Worm (Caenorhabditis elegans): ENCODE data around the gene grl-7.
A peak's percentile ranks its signal among the peaks of the same experiment; 100 is the strongest.

The grl-7 gene

DNA sequence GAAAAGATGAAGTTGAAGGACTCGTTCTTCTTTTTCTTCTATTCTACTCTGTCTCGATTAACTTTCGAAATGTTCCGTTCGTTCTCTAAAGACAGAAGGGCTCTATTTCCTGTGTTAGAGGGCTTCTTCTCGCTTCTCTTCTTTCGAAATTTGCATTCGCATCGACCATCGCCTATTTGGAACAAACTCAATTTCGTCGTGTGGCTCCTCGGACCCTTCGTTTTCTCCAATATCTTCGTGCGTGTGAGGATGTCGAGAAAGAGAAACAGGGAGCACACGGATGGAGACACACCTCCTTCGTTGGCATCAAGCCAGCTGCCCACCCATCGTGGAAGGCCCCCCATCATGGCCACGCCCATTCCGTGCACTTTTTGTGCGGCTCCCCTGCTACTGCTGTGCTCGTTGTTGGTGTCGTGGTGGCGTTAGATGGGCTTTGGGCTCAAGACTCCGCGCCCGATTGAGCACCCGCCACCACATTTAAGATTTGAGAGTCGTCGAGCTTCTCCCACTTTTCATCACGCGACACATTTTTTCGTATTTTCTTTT is 5.6 kb downstream of the grl-7 start:
- TF ChIP-seq nfya-1 (tag; optimal IDR thresholded peaks at IDR 0.05; ENCODE audit: insufficient read depth) (peak; percentile 27), tbx-2 (tag; optimal IDR thresholded peaks at IDR 0.05) (no peak), ceh-9 (tag; optimal IDR thresholded peaks at IDR 0.05) (no peak), zag-1 (tag; optimal IDR thresholded peaks at IDR 0.05) (no peak), lin-39 (tag; optimal IDR thresholded peaks at IDR 0.05) (no peak), R02D3.7 (tag; optimal IDR thresholded peaks at IDR 0.05) (no peak), nhr-12 (tag; optimal IDR thresholded peaks at IDR 0.05) (no peak), fkh-10 (GFP tag; optimal IDR thresholded peaks at IDR 0.05) (peak; percentile 91), ama-1 (optimal IDR thresholded peaks at IDR 0.05) (no peak), egl-27 (tag; optimal IDR thresholded peaks at IDR 0.05) (no peak)

DNA sequence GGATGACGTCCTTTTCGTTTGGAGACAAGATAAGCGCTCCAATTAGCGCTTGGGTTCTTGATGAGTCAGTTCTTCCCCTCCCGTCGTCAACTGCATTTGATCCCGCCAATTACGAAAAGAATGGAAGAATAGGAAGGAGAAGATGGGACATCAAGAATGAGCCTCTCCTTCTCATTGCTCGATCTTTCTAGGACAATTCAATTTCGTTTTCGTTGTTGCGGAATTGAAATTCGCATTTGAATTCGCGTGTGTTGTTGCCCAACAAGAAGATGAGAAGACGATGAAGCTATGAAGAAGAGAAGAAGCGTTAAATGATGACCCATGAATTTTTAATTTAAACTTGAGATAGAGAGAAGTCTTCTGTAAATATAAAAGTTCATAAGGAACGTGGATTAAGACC is 9.9 kb downstream of the grl-7 start:
- peak; percentile 36 for TF ChIP-seq fkh-10 (GFP tag; optimal IDR thresholded peaks at IDR 0.05)
- no peak for TF ChIP-seq nfya-1 (tag; optimal IDR thresholded peaks at IDR 0.05; ENCODE audit: insufficient read depth)

DNA sequence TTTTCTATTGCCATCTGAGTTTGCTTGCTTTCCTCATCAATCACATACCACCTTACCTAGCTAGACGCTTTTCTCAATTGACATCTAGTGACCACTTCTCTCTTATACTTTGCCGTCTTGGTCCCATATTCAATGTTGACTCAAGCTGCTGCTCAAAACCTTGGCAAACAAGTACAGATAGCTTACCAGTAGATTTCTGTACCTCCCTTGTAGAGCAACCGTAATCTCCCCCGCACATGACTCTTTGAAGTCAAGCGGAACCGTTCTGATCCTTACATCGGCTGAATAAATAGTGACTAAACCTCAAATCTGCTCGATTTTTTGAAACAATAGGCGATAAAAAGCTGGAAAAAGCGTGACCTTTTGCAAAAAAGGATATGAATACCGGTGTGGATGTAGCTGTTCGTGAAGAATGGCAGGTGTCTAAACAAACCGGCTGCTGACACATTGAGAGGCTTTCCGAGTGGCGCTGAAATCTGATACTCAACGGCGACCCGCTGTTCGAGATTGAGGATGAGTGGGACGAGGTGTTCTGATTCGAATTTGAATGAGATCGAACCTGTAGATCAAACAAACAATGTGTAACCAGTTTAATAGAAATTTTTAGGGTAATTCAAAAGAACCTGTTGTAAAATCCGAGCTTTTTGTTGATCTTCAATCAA is 10.9 kb downstream of the grl-7 start:
- TF ChIP-seq fos-1 (tag; optimal IDR thresholded peaks at IDR 0.05), result no peak
- no peak for TF ChIP-seq elt-2 (tag; optimal IDR thresholded peaks at IDR 0.05)
- TF ChIP-seq snpc-4 (tag; optimal IDR thresholded peaks at IDR 0.05), result no peak
- TF ChIP-seq egl-27 (tag; optimal IDR thresholded peaks at IDR 0.05), result no peak
- TF ChIP-seq nhr-28 (tag; optimal IDR thresholded peaks at IDR 0.05), result no peak
- no peak for TF ChIP-seq ama-1 (optimal IDR thresholded peaks at IDR 0.05)
- TF ChIP-seq elt-3 (tag; optimal IDR thresholded peaks at IDR 0.05), result no peak
- TF ChIP-seq unc-62 (GFP tag; optimal IDR thresholded peaks at IDR 0.05), result no peak
- no peak for TF ChIP-seq ceh-82 (tag; optimal IDR thresholded peaks at IDR 0.05)
- no peak for TF ChIP-seq nhr-12 (tag; optimal IDR thresholded peaks at IDR 0.05)
- TF ChIP-seq nhr-25 (tag; optimal IDR thresholded peaks at IDR 0.05), result no peak
- TF ChIP-seq hmg-11 (tag; optimal IDR thresholded peaks at IDR 0.05), result no peak
- TF ChIP-seq unc-39 (tag; optimal IDR thresholded peaks at IDR 0.05), result no peak
- no peak for TF ChIP-seq nfya-1 (tag; optimal IDR thresholded peaks at IDR 0.05; ENCODE audit: insufficient read depth)
- no peak for TF ChIP-seq aly-2 (tag; optimal IDR thresholded peaks at IDR 0.05)
- TF ChIP-seq nhr-11 (tag; optimal IDR thresholded peaks at IDR 0.05), result no peak
- no peak for TF ChIP-seq ztf-4 (tag; optimal IDR thresholded peaks at IDR 0.05)

DNA sequence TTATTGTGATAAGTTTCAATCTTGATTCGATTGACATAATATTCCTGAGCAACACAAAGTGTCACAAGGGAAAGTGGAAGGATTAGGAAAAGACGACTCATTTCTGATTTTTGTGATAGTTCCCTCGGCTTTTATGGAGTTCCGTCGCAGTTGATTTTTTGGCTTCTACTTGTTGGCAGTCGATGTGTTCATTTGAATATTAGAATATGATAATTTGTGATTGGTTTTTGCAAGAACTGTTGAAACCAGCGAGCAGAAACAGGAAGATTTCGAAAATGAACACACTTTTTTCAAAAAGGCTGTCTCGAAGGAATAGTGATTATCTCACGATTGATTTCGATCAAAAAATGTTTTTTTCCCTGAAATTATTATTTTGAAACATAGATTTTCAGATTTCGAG is 12.6 kb downstream of the grl-7 start, which contains the start of gene T02E9.6:
Gene T02E9.6, minus strand, starts transcription at position 101 of the 400 bp plus-strand sequence.
- no peak for TF ChIP-seq nhr-237 (tag; optimal IDR thresholded peaks at IDR 0.05)
- TF ChIP-seq snpc-4 (tag; optimal IDR thresholded peaks at IDR 0.05), result no peak
- TF ChIP-seq egl-5 (tag; optimal IDR thresholded peaks at IDR 0.05), result no peak
- TF ChIP-seq ceh-9 (tag; optimal IDR thresholded peaks at IDR 0.05), result no peak
- TF ChIP-seq lsy-12 (tag; optimal IDR thresholded peaks at IDR 0.05), result no peak
- TF ChIP-seq ZK546.5 (tag; optimal IDR thresholded peaks at IDR 0.05), result no peak
- no peak for TF ChIP-seq nhr-76 (tag; optimal IDR thresholded peaks at IDR 0.05)
- no peak for TF ChIP-seq daf-12 (tag; optimal IDR thresholded peaks at IDR 0.05)
- no peak for TF ChIP-seq unc-62 (GFP tag; optimal IDR thresholded peaks at IDR 0.05)

DNA sequence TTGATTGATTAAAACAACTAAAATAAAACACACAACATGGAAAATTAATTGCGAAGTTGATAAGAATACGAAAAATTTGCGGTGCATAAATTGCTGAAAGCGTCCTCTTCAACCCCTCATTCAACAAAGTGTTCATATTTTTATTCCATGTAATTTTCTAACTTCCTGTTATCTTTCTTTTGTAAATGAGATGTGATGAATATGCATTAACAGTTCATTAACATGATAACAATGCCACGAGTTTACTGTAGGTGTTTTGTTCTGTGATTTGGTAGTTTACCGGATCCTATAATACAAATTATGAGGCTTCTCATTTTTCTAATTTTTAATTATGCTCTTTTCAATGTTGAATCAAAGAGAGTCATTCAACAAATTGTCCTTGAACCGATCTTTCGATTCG is 17.7 kb downstream of the grl-7 start, which contains the start of gene F47G9.6:
Gene F47G9.6, plus strand, starts transcription at position 301 of the 400 bp plus-strand sequence.
- TF ChIP-seq ZK546.5 (tag; optimal IDR thresholded peaks at IDR 0.05) (no peak), ceh-82 (tag; optimal IDR thresholded peaks at IDR 0.05) (no peak), hmg-11 (tag; optimal IDR thresholded peaks at IDR 0.05) (no peak), fos-1 (tag; optimal IDR thresholded peaks at IDR 0.05) (no peak), eor-1 (tag; optimal IDR thresholded peaks at IDR 0.05) (no peak), lin-39 (tag; optimal IDR thresholded peaks at IDR 0.05) (no peak), nfya-1 (tag; optimal IDR thresholded peaks at IDR 0.05; ENCODE audit: insufficient read depth) (no peak), nhr-237 (tag; optimal IDR thresholded peaks at IDR 0.05) (no peak), elt-2 (tag; optimal IDR thresholded peaks at IDR 0.05) (no peak), unc-39 (tag; optimal IDR thresholded peaks at IDR 0.05) (no peak), lin-15B (tag; optimal IDR thresholded peaks at IDR 0.05) (no peak), zag-1 (tag; optimal IDR thresholded peaks at IDR 0.05) (no peak), nhr-67 (tag; optimal IDR thresholded peaks at IDR 0.05) (no peak)
